Fruit fly (Drosophila melanogaster) whole organism, embryonic: ENCODE data around the gene CG7362.

Source experiments
- Ada2b ChIP-seq: fragments of 200-800 bp; sonication (Bioruptor generic); IDR thresholded peaks from 2 replicates; pipeline ENCODE4 v1.3.6; 2022; ENCODE audit warnings: missing biosample characterization, missing genetic modification characterization
- Adf1 ChIP-seq: fragments of 200-800 bp; sonication (Bioruptor generic); IDR thresholded peaks from 2 replicates; pipeline ENCODE4 v1.3.6; 2022; ENCODE audit warnings: missing biosample characterization, missing genetic modification characterization
- Aef1 ChIP-seq: fragments of 200-800 bp; sonication (Bioruptor generic); IDR thresholded peaks from 3 replicates; pipeline ENCODE4 v1.3.6; 2022; ENCODE audit warnings: missing biosample characterization, missing genetic modification characterization
- Bteb2 ChIP-seq: fragments of 200-800 bp; sonication (Bioruptor generic); optimal IDR thresholded peaks from 2 replicates; lab custom pipeline; 2016; ENCODE audit warnings: missing biosample characterization, missing genetic modification characterization
- CG10321 ChIP-seq: fragments of 200-800 bp; sonication (Bioruptor generic); IDR thresholded peaks from 2 replicates; pipeline ENCODE4 v1.3.6; 2022; ENCODE audit warnings: missing biosample characterization, missing genetic modification characterization
- CG10366 ChIP-seq: fragments of 200-800 bp; sonication (Bioruptor generic); IDR thresholded peaks from 2 replicates; pipeline ENCODE4 v1.3.6; 2022; ENCODE audit warnings: missing biosample characterization, missing genetic modification characterization
- CG11560 ChIP-seq: fragments of 200-800 bp; sonication (Bioruptor generic); IDR thresholded peaks from 3 replicates; pipeline ENCODE4 v1.3.6; 2022; ENCODE audit warnings: missing biosample characterization, missing genetic modification characterization
- CG12104 ChIP-seq: fragments of 200-800 bp; sonication (Bioruptor generic); optimal IDR thresholded peaks from 3 replicates; lab custom pipeline; 2016; ENCODE audit warnings: missing biosample characterization, missing genetic modification characterization
- CG12769 ChIP-seq: fragments of 200-800 bp; sonication (Bioruptor generic); optimal IDR thresholded peaks from 2 replicates; lab custom pipeline; 2019; ENCODE audit warnings: missing biosample characterization, mild to moderate bottlenecking, missing genetic modification characterization, moderate library complexity
- CG13775 ChIP-seq: fragments of 200-800 bp; sonication (Bioruptor generic); optimal IDR thresholded peaks from 3 replicates; lab custom pipeline; 2017; ENCODE audit warnings: missing biosample characterization, mild to moderate bottlenecking, missing genetic modification characterization
- CG14014 ChIP-seq: fragments of 200-800 bp; sonication (Bioruptor generic); IDR thresholded peaks from 2 replicates; pipeline ENCODE4 v1.3.6; 2022; ENCODE audit warnings: missing biosample characterization, missing genetic modification characterization
- CG15514 ChIP-seq: fragments of 200-800 bp; sonication (Bioruptor generic); optimal IDR thresholded peaks from 3 replicates; lab custom pipeline; 2017; ENCODE audit warnings: missing biosample characterization, missing genetic modification characterization, mild to moderate bottlenecking, moderate library complexity, missing genetic modification reagents
- CG17802 ChIP-seq: fragments of 200-800 bp; sonication (Bioruptor generic); optimal IDR thresholded peaks from 2 replicates; lab custom pipeline; 2018; ENCODE audit warnings: missing biosample characterization, mild to moderate bottlenecking, missing genetic modification characterization, moderate library complexity
- CG18599 ChIP-seq: fragments of 200-800 bp; sonication (Bioruptor generic); optimal IDR thresholded peaks from 3 replicates; lab custom pipeline; 2017; ENCODE audit warnings: missing biosample characterization, missing genetic modification characterization, mild to moderate bottlenecking, moderate library complexity, missing genetic modification reagents
- CG2199 ChIP-seq: fragments of 200-800 bp; sonication (Bioruptor generic); IDR thresholded peaks from 3 replicates; pipeline ENCODE4 v1.3.6; 2022; ENCODE audit warnings: missing biosample characterization, missing genetic modification characterization
- CG30431 ChIP-seq: fragments of 200-800 bp; sonication (Bioruptor generic); optimal IDR thresholded peaks from 2 replicates; lab custom pipeline; 2017; ENCODE audit warnings: missing biosample characterization, missing genetic modification characterization
- CG31224 ChIP-seq: fragments of 200-800 bp; sonication (Bioruptor generic); IDR thresholded peaks from 2 replicates; pipeline ENCODE4 v1.3.6; 2022; ENCODE audit warnings: missing biosample characterization, missing genetic modification characterization
- CG31441 ChIP-seq: fragments of 200-800 bp; sonication (Bioruptor generic); IDR thresholded peaks from 2 replicates; pipeline ENCODE4 v1.3.6; 2022; ENCODE audit warnings: missing biosample characterization, missing genetic modification characterization
- CG3281 ChIP-seq: fragments of 200-800 bp; sonication (Bioruptor generic); optimal IDR thresholded peaks from 3 replicates; lab custom pipeline; 2017; ENCODE audit warnings: missing biosample characterization, mild to moderate bottlenecking, missing genetic modification characterization
- CG6254 ChIP-seq: fragments of 200-800 bp; sonication (Bioruptor generic); optimal IDR thresholded peaks from 3 replicates; lab custom pipeline; 2017; ENCODE audit warnings: mild to moderate bottlenecking, missing biosample characterization, missing genetic modification reagents, missing genetic modification characterization
- CG6272 ChIP-seq: fragments of 200-800 bp; sonication (Bioruptor generic); IDR thresholded peaks from 2 replicates; pipeline ENCODE4 v1.3.6; 2022; ENCODE audit warnings: missing biosample characterization, missing genetic modification characterization
- CG6765 ChIP-seq: fragments of 200-800 bp; sonication (Bioruptor generic); optimal IDR thresholded peaks from 3 replicates; lab custom pipeline; 2017; ENCODE audit warnings: missing biosample characterization, mild to moderate bottlenecking, missing genetic modification characterization
- CG7556 ChIP-seq: fragments of 200-800 bp; sonication (Bioruptor generic); optimal IDR thresholded peaks from 2 replicates; lab custom pipeline; 2017; ENCODE audit warnings: missing biosample characterization, mild to moderate bottlenecking, missing genetic modification characterization
- CG9932 ChIP-seq: fragments of 200-800 bp; sonication (Bioruptor generic); IDR thresholded peaks from 2 replicates; pipeline ENCODE4 v1.3.6; 2022; ENCODE audit warnings: missing biosample characterization, missing genetic modification characterization
- Chrac-16 ChIP-seq: fragments of 200-800 bp; sonication (Bioruptor generic); optimal IDR thresholded peaks from 3 replicates; lab custom pipeline; 2016; ENCODE audit warnings: missing biosample characterization, missing genetic modification characterization
- Deaf1 ChIP-seq: fragments of 200-800 bp; optimal IDR thresholded peaks from 3 replicates; lab custom pipeline; 2019; ENCODE audit warnings: missing biosample characterization, mild to moderate bottlenecking, missing genetic modification characterization, moderate library complexity
- Dek ChIP-seq: fragments of 200-800 bp; sonication (Bioruptor generic); optimal IDR thresholded peaks from 3 replicates; lab custom pipeline; 2019; ENCODE audit warnings: missing biosample characterization, mild to moderate bottlenecking, missing genetic modification characterization, moderate library complexity
- Dip2 ChIP-seq: fragments of 200-800 bp; sonication (Bioruptor generic); IDR thresholded peaks from 2 replicates; pipeline ENCODE4 v1.3.6; 2022; ENCODE audit warnings: missing biosample characterization, missing genetic modification characterization
- Fer1 ChIP-seq: fragments of 200-800 bp; sonication (Bioruptor generic); optimal IDR thresholded peaks from 2 replicates; lab custom pipeline; 2017; ENCODE audit warnings: missing biosample characterization, mild to moderate bottlenecking, missing genetic modification characterization
- Gug ChIP-seq: fragments of 200-800 bp; sonication (Bioruptor generic); IDR thresholded peaks from 4 replicates; pipeline ENCODE4 v1.3.6; 2022; ENCODE audit warnings: missing biosample characterization, missing genetic modification characterization
- Hr78 ChIP-seq, 2 experiments: fragments of 200-800 bp in 1 of 2; fragments of >200 bp in 1 of 2; sonication (Bioruptor generic) in 1 of 2; optimal IDR thresholded peaks; 2 replicates each; lab custom pipeline; 2017 to 2019; ENCODE audit warnings: missing biosample characterization in 2 of 2, missing genetic modification characterization in 2 of 2, mild to moderate bottlenecking in 1 of 2, moderate library complexity in 1 of 2
- Med ChIP-seq: fragments of 200-800 bp; sonication (Bioruptor generic); peaks from one replicate; lab custom pipeline; 2016; ENCODE audit warnings: missing biosample characterization, missing genetic modification characterization, mild to moderate bottlenecking, inconsistent platforms, moderate library complexity
- Sox100B ChIP-seq: fragments of 200-800 bp; sonication (Bioruptor generic); optimal IDR thresholded peaks from 3 replicates; lab custom pipeline; 2018; ENCODE audit warnings: missing biosample characterization, mild to moderate bottlenecking, missing genetic modification characterization
- Spps ChIP-seq: fragments of 200-800 bp; sonication (Bioruptor generic); optimal IDR thresholded peaks from 2 replicates; lab custom pipeline; 2018; ENCODE audit warnings: missing biosample characterization, mild to moderate bottlenecking, missing genetic modification characterization
- crol ChIP-seq: fragments of 200-800 bp; sonication (Bioruptor generic); IDR thresholded peaks from 2 replicates; pipeline ENCODE4 v1.3.6; 2022; ENCODE audit warnings: missing biosample characterization, missing genetic modification characterization
- dan ChIP-seq: fragments of 200-800 bp; sonication (Bioruptor generic); IDR thresholded peaks from 2 replicates; pipeline ENCODE4 v1.3.6; 2022; ENCODE audit warnings: missing biosample characterization, missing genetic modification characterization
- dmrt99B ChIP-seq: fragments of 200-800 bp; sonication (Bioruptor generic); optimal IDR thresholded peaks from 2 replicates; lab custom pipeline; 2018; ENCODE audit warnings: missing biosample characterization, mild to moderate bottlenecking, missing genetic modification characterization, moderate library complexity
- dysf ChIP-seq: fragments of 200-800 bp; sonication (Bioruptor generic); IDR thresholded peaks from 3 replicates; pipeline ENCODE4 v1.3.6; 2022; ENCODE audit warnings: missing biosample characterization, missing genetic modification characterization
- hkb ChIP-seq, 2 experiments: fragments of 200-800 bp in 1 of 2; fragments of >200 bp in 1 of 2; sonication (Bioruptor generic) in 1 of 2; IDR thresholded peaks in 1 of 2; optimal IDR thresholded peaks in 1 of 2; 2 replicates each; pipeline versions ENCODE4 v1.3.6 to Lab custom; 2017 to 2022; ENCODE audit warnings: missing biosample characterization in 1 of 2, missing genetic modification characterization in 1 of 2
- nerfin-2 ChIP-seq: fragments of 200-800 bp; sonication (Bioruptor generic); IDR thresholded peaks from 2 replicates; pipeline ENCODE4 v1.3.6; 2022; ENCODE audit warnings: missing biosample characterization, missing genetic modification characterization; ENCODE audit not compliant: partially characterized antibody
- org-1 ChIP-seq: fragments of 200-800 bp; sonication (Bioruptor generic); optimal IDR thresholded peaks from 2 replicates; lab custom pipeline; 2017; ENCODE audit warnings: missing biosample characterization, missing genetic modification characterization
- pb ChIP-seq: fragments of 200-800 bp; sonication (Bioruptor generic); optimal IDR thresholded peaks from 3 replicates; lab custom pipeline; 2016; ENCODE audit warnings: missing biosample characterization, missing genetic modification characterization
- prd ChIP-seq, 3 experiments: fragments of >200 bp in 2 of 3; fragments of 200-800 bp in 1 of 3; sonication (Bioruptor generic) in 1 of 3; optimal IDR thresholded peaks in 2 of 3; IDR thresholded peaks in 1 of 3; 2 replicates in 2 of 3; 3 replicates in 1 of 3; pipeline versions ENCODE4 v1.3.6 to Lab custom; 2017 to 2022; ENCODE audit warnings: missing biosample characterization in 1 of 3, missing genetic modification characterization in 1 of 3
- row ChIP-seq: fragments of 200-800 bp; sonication (Bioruptor generic); IDR thresholded peaks from 3 replicates; pipeline ENCODE4 v1.3.6; 2022; ENCODE audit warnings: missing biosample characterization, missing genetic modification characterization
- stwl ChIP-seq: fragments of 200-800 bp; sonication (Bioruptor generic); optimal IDR thresholded peaks from 3 replicates; lab custom pipeline; 2018; ENCODE audit warnings: missing biosample characterization, mild to moderate bottlenecking, missing genetic modification characterization, moderate library complexity
- tio ChIP-seq: fragments of 200-800 bp; sonication (Bioruptor generic); optimal IDR thresholded peaks from 2 replicates; lab custom pipeline; 2017; ENCODE audit warnings: missing biosample characterization, missing genetic modification characterization, inconsistent platforms
- trh ChIP-seq: fragments of 200-800 bp; sonication (Bioruptor generic); optimal IDR thresholded peaks from 2 replicates; lab custom pipeline; 2016; ENCODE audit warnings: missing biosample characterization, missing genetic modification characterization
- wor ChIP-seq: fragments of 200-800 bp; sonication (Bioruptor generic); IDR thresholded peaks from 2 replicates; pipeline ENCODE4 v1.3.6; 2022; ENCODE audit warnings: missing biosample characterization, missing genetic modification characterization

The CG7362 gene

DNA sequence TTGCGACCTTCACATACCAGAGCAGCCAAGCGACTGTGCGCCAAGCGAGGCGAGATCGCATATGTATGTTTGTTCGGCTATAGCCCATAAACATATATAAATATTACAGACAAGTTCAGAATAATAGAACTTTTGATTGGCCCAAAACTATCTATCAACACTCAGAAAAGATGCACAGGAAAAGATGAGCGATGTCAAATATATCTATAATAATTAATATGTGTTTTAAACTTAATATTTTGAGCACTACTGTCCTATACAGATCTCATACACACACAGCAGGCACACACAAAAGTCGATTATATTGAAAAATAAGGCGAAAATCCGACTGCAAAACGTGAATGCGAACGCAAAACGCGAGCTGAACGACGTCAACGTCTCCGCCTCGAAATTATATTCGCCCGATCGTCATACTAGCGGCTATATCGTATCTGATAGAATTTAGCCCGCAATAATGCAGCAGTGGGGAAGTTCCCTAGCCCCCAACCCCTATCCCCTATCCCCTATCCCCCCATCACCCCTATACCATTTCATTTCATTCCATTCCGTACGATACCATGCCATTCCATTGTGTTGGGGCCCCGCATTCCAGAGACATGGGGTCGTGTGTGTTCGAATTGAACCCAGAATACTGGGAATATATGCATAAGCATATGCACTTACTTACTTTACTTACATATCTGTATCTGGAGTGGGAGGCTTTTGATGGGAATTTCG is 42.7 kb downstream of the CG7362 start (continued):
- peak; percentile 29 for TF ChIP-seq Dek
- no peak for TF ChIP-seq Sox100B (GFP tag; lab: Kevin White, UChicago)
- no peak for TF ChIP-seq hkb (optimal IDR thresholded peaks at IDR 0.05; lab: Kevin White, UChicago)
- TF ChIP-seq hkb (GFP tag; IDR thresholded peaks at IDR 0.05; lab: Robert Waterston, UW) = peak; percentile 34; the same call in 1 of the 2 replicates
- TF ChIP-seq CG2199 (GFP tag; lab: Robert Waterston, UW) = peak; percentile 74; the same call in 2 of the 3 replicates
- TF ChIP-seq CG31224 = no peak
- TF ChIP-seq dmrt99B (tag; lab: Kevin White, UChicago) = no peak
- peak; percentile 45 for TF ChIP-seq Ada2b (GFP tag; lab: Robert Waterston, UW)
- no peak for TF ChIP-seq wor
- TF ChIP-seq CG13775 (GFP tag; lab: Kevin White, UChicago) = no peak
- TF ChIP-seq row = peak; percentile 30; the same call in 2 of the 3 replicates
- peak; percentile 66 for TF ChIP-seq CG18599 (GFP tag; lab: Kevin White, UChicago)
- TF ChIP-seq Bteb2 (GFP tag; lab: Kevin White, UChicago) = no peak
- TF ChIP-seq CG3281 = peak; percentile 54
- peak; percentile 47 for TF ChIP-seq CG15514 (GFP tag; lab: Kevin White, UChicago)
- peak; percentile 33 for TF ChIP-seq CG10366
- no peak for TF ChIP-seq Gug (GFP tag; lab: Robert Waterston, UW)
- TF ChIP-seq Fer1 (GFP tag; lab: Kevin White, UChicago) = peak; percentile 25
- TF ChIP-seq CG6254 (GFP tag; lab: Kevin White, UChicago) = no peak
- TF ChIP-seq tio (GFP tag; lab: Kevin White, UChicago) = no peak
- TF ChIP-seq nerfin-2 = no peak
- no peak for TF ChIP-seq prd (optimal IDR thresholded peaks at IDR 0.05; lab: Kevin White, UChicago)
- peak; percentile 28; the same call in 2 of the 3 replicates for TF ChIP-seq prd (GFP tag; IDR thresholded peaks at IDR 0.05; lab: Robert Waterston, UW)
- peak; percentile 17; the same call in 1 of the 2 replicates for TF ChIP-seq Adf1
- no peak for TF ChIP-seq pb (GFP tag; lab: Kevin White, UChicago)
- peak; percentile 50 for TF ChIP-seq Med (GFP tag; lab: Kevin White, UChicago)
- TF ChIP-seq CG11560 (tag; lab: Robert Waterston, UW) = no peak
- TF ChIP-seq CG14014 (GFP tag; lab: Robert Waterston, UW) = peak; percentile 46; the same call in 1 of the 2 replicates
- no peak for TF ChIP-seq stwl
- TF ChIP-seq dysf (GFP tag; lab: Robert Waterston, UW) = peak; percentile 62; the same call in 2 of the 3 replicates
- 0 out of 2 replicates have a peak, but pooled peaks have one; percentile 13 for TF ChIP-seq CG31441 (GFP tag; lab: Robert Waterston, UW)
- no peak for TF ChIP-seq Spps (tag; lab: Kevin White, UChicago)
- no peak for TF ChIP-seq dan (GFP tag; lab: Robert Waterston, UW)
- no peak for TF ChIP-seq CG30431
- TF ChIP-seq Deaf1 = peak; percentile 16
- peak; percentile 0 for TF ChIP-seq CG6765 (GFP tag; lab: Kevin White, UChicago)
- TF ChIP-seq CG17802 (tag; lab: Kevin White, UChicago) = no peak
- TF ChIP-seq Chrac-16 (GFP tag; lab: Kevin White, UChicago) = no peak
- TF ChIP-seq Aef1 (GFP tag; lab: Robert Waterston, UW) = peak; percentile 44; the same call in 1 of the 3 replicates
- TF ChIP-seq CG6272 = no peak
- no peak for TF ChIP-seq CG10321 (GFP tag; lab: Robert Waterston, UW)
- TF ChIP-seq Dip2 (GFP tag; lab: Robert Waterston, UW) = no peak
- peak in 1 of 2 experiments; percentile 20 for TF ChIP-seq Hr78 (GFP tag; optimal IDR thresholded peaks at IDR 0.05; lab: Kevin White, UChicago)
- peak; percentile 90 for TF ChIP-seq crol (GFP tag; lab: Robert Waterston, UW)
- TF ChIP-seq org-1 = peak; percentile 8
- peak; percentile 39; the same call in 1 of the 2 replicates for TF ChIP-seq CG9932 (GFP tag; lab: Robert Waterston, UW)
- TF ChIP-seq CG12104 = no peak
- peak; percentile 16 for TF ChIP-seq CG7556 (GFP tag; lab: Kevin White, UChicago)
- TF ChIP-seq CG12769 (tag; lab: Kevin White, UChicago) = peak; percentile 62
- no peak for TF ChIP-seq trh (GFP tag; lab: Kevin White, UChicago)
